Worm (Caenorhabditis elegans): ENCODE measurements around the gene Y55F3AM.9.

DNA sequence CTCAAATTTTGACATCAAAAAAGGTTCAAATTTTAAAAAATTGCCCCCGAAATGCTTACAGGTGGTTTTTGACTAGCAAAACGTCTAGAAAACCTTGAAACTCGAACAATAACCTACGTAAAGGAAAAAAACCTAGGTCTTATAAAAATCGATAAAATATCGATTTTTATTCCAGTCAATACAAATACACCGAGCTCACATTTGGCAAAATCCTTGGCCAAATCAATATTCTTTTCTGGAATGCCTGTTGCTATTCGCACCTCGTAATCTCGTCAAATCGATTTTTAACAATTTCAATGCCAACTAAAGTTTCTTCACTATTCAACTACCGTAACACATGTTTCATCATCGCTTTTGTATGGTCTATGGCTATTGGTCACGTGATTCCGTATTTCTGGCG, 37.5 kb upstream of the Y55F3AM.9 start:
- TF ChIP-seq tab-1 (GFP tag; IDR thresholded peaks at IDR 0.05) (no peak), T22C8.4 (GFP tag; IDR thresholded peaks at IDR 0.05) (peak; percentile 43; the same call in 1 of the 2 replicates), cog-1 (tag; optimal IDR thresholded peaks at IDR 0.05) (no peak), klf-2 (GFP tag; conservative IDR thresholded peaks at IDR 0.05) (no peak), flt-1 (GFP tag; IDR thresholded peaks at IDR 0.05) (no peak)
